Fruit fly (Drosophila melanogaster) ovary, adult (tissue): ENCODE results near the gene Graf.

ENCODE experiments used
- CG17801 ChIP-seq: fragments of 200-800 bp; optimal IDR thresholded peaks from 2 replicates; lab custom pipeline; 2019; ENCODE audit warnings: missing biosample characterization, mild to moderate bottlenecking, missing genetic modification characterization, moderate library complexity; ENCODE audit not compliant: partially characterized antibody

The Graf gene

DNA sequence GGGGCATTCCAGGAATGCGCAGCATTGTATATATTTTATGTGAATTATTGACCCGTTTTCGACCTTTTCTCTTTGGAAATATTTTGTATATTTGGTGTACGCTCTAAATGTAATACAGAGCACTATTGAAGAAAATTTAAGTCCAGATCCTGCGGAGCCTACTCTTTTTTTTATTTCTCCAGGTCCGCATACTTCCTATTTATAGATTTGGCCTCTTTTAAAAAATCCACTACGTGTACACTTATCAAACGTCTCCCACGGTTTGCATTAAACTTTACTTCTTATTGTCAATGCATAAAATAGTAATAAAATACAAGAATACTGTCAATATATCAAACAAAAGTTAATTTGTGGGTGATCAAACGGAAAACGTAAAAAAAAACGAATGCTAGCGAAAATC lies 23.1 kb upstream of the Graf start, which contains the start of gene Efhc1.1:
TSS of gene Efhc1.1 (minus strand) at position 101 of the 400 bp plus-strand sequence.
- TF ChIP-seq CG17801 (GFP tag; lab: Kevin White, UChicago): no peak

DNA sequence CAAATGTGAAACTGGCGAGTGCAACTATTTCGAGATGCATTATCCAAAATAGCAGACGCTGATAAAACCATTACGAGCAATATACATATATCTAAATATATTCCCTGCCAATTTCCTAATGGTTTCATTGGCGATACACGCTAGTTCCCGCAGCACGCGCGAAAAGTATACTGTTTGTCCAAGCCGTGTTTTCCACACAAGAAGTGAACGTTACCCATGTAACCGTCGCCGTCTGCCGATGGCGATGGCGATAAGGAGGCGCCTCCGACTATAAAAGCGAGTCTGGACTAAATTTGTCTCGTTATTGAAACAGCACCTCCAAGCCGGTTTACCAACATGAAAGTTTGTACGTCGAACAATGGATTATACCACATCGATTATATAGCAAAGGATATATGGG lies 18.3 kb upstream of the Graf start, which contains the start of gene CG43673:
TSS of gene CG43673 (plus strand) at position 301 of the 400 bp plus-strand sequence.
- no peak for TF ChIP-seq CG17801 (GFP tag; lab: Kevin White, UChicago)

DNA sequence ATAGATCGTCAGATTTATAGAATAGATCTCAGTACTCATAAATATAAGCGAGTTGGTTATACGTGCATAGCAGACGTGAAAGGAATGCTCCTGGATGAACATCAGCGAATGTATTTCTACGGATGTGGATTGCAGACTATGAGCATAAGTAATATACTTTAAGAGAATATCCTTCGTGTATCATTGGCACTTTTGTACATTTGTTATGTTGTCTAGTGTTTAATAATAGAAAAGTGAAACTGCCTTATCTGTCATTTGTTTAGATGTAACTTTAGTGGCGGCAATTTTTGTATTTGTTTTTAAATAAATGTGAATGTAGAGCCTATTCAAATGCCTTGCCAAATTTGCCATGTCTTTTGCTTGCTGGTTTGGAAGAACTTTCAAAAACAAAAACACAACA lies 12.1 kb upstream of the Graf start, which contains the start of gene CG43672:
TSS of gene CG43672 (plus strand) at position 301 of the 400 bp plus-strand sequence.
- no peak for TF ChIP-seq CG17801 (GFP tag; lab: Kevin White, UChicago)

DNA sequence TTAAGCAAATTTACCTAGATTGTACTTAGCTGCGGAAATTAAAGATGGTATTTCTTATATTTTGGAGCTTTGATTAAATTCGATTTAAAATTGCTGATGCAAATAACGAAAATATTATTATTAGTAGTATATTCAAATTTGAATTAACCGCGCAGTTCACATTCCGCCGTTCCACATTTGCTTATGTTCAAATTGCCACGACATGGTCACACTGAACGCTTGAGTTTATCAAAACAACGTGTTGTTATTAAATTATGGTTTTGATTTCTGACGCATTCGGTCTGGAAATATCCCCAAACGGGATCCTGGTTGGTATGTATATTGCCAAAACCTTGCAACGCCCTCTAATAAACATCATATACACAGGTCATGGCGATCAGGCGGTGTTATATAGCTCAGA lies 8.9 kb upstream of the Graf start, which contains the start of gene CG33172:
TSS of gene CG33172 (plus strand) at position 208 of the 400 bp plus-strand sequence.
- TF ChIP-seq CG17801 (GFP tag; lab: Kevin White, UChicago): no peak

DNA sequence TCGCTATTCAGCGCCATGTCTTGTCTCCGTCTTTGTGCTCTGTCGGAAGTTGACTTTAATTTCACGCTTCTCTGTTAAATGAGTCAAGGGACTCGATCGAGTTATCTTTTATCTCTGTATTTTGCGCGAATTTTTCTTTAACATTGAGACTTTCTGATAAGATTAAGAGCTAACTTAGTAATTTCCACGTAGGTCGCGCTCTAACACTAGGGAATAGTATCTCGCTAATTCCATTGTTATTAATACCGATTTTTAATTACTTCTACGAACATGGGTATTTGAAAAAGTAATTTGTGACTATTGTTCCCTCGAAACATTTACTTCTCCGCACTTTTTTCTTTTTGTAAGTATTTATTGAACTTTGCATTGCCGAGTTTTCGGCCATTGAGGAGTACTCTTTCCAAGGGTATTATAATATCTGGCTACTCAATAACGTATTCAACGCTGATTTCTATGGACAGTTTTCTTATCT lies 5.9 kb upstream of the Graf start, which contains the start of gene CG8952:
TSS of gene CG8952 (minus strand) at position 51 of the 472 bp plus-strand sequence.
- no peak for TF ChIP-seq CG17801 (GFP tag; lab: Kevin White, UChicago)

DNA sequence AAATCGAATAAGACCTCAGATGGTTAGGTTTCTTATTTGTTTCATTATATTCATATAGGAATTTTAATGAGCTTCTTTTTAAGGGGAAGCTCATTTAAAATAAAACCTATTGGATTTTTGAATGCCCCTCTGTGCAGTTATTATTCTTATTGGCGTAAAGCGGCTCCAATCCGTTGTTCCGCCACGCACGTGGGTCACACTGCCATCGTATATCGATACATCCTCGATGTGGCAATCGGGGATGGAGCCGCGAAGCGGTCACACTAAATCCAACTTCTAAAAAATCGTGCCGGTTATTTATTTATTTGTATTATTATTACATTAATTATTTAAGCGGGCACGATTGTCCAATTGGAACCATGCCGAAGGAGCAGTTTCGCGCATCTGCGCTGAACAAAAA lies 2.2 kb upstream of the Graf start, which contains the start of gene Polr3A:
TSS of gene Polr3A (plus strand) at position 234 of the 400 bp plus-strand sequence.
- TF ChIP-seq CG17801 (GFP tag; lab: Kevin White, UChicago): no peak

DNA sequence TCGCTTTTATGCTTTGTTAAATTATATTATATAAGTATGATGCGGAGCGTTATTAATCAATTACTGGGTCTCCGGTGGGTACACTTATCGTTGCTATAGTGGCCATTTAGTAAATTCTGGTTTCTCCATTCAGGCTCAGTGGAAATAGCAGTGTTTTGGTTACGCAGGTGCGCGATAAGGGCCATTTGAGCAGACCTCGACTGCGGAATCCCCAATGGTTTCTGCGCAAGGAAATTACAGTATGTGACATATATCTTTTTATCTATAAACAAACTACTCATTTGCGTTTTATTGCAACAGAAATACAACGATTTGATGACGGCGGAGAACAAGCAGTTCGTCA lies 736 bp upstream of the Graf start:
- TF ChIP-seq CG17801 (GFP tag; lab: Kevin White, UChicago): no peak

DNA sequence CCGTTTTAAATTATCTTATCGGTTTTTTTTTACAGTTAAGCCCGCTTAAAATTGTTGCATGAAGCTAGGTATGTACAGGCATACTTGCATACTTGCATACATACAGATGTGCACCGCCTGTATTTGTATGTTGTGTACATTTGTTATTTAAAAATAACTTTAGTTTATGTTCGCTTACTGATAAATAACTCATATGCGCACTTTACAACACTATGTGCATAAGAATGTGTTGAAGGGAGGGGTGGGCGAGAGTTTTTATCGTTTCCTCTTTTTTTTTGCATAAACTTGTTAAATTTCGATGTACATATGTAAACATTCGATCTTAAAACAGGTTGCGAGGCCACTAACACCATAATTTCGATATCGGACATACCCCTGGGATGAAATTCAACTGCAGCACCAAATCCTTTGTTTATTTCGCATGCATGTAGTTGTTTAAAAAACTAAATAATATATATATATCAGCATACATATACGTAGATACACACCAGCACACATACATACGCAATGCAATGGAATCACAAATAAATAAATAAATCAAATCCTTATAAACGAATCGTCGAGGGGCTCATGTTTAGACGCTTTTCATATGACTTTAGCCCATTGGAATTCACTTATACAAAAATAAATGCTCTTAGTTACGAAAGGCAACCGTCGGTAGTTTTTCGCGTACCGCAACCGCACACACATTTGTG lies 634 bp downstream of the Graf start:
- TF ChIP-seq CG17801 (GFP tag; lab: Kevin White, UChicago): peak; percentile 1

DNA sequence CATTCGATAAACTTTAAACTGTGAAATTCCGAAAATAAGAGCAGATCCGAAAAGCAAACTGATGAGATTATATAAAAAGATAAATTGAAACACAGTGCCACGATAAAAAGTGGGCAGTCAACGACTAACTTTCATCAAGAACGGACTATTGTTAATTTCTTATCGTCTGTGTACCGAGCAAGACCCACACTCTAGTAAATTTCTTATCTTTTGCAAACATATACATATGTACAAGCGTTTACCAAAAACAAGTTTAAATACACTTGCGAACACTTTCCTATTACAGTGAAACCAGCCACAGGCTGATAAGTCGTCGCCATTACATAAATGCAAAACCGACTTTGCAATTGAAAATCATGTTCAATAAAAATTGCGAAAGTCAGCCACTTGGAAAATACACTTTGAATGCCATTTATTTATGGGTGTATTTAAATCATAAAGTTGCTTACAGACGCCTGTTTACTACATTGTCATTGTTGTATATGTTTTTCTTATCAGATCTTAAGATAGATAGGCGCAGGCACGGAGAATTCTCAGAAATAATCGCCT lies 1.8 kb downstream of the Graf start:
- no peak for TF ChIP-seq CG17801 (GFP tag; lab: Kevin White, UChicago)

DNA sequence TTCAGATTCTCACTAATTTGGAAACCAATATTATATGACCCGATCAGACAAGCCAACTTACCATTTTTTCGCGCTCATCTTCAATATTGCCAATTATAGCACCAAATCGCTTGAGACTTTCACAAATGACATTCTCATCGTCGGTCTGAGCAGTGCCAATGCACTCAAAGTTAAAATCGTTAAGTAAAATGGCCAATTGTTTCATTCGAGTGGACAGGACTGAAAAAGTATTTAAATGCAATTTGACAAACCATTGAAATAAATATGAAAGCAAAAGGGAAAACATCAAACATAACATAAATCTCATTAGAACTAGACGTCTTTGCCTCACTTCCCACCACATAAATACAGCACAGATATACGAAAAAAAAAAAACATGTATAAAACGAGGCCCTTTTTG lies 4.5 kb downstream of the Graf start, which contains the start of gene CG8260:
TSS of gene CG8260 (plus strand) at position 301 of the 400 bp plus-strand sequence.
- no peak for TF ChIP-seq CG17801 (GFP tag; lab: Kevin White, UChicago)

DNA sequence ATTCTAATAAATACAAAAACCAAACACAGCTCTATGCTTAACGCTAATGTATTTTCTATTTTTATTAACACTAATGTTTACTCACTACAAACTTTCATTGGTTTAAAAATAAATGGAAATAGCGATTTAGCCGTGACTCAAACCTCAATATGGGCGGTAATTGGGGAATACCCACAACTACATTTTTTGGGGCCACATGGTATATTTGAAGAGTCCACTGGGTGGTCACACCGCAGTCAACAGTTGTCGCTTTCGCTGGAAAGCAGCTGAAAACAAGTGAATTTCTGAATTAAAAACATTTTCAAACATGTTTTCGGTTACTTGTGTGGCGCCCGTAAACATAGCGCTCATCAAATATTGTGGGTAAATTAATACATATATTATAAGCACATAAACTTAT lies 11.6 kb downstream of the Graf start, which contains the start of gene Mvd:
TSS of gene Mvd (plus strand) at position 222 of the 400 bp plus-strand sequence.
- peak; percentile 52 for TF ChIP-seq CG17801 (GFP tag; lab: Kevin White, UChicago)

DNA sequence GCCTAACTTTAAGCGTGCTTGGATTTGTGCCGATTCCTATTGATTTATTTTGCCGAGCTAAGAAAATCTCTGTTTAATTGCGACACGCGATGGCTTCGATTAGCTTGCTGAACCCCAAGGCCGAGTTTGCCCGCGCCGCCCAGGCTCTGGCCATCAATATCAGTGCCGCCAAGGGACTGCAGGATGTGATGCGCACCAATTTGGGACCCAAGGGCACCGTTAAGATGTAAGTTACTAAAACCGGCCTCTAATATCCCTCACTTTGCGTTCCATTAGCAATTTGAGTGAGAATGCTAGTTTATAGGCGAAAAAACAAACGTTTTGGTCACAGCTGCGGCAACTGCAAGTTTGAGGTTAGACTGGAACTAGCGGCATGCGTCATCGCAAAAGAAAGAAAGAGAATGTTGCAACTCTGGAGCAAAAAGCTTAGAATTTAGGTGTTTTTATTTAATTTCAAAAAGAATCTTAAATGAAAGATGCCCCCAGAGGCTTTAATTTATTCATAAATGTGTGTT lies 13.8 kb downstream of the Graf start:
- no peak for TF ChIP-seq CG17801 (GFP tag; lab: Kevin White, UChicago)

DNA sequence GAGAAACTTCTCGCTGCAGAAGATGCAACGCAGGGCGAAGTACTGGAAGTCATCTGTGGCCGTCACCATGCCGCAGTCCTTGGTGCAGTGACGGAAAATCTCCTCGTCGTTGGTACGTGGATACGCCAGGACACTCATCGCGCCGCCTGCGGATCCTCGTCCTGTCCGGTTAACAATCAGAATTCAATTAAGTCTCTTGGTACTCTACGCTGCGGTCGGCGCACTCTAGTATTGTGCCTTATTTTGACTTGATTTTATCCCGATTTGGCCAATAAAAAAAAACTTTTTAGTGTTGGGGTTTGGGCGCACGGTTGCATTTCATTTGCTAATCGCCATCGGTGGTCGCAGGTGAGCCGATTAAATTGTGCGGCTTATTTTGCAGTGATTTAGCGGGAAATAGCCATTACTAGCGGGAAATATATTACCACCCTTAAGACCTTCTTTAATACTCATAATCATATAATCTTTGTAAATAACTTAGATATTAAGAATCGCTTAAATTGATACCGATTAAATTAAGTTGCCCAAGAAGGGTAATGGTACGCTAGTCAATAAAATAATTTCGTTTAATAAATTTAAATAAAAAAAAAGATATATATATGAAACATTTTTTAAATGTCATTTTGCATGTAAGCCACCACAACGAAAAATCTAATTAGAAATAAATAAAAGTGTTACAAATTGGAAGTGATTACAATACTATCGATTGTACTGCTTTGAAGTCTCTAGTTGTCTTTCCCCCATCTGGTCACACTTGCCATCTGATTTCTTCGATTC lies 14.4 kb downstream of the Graf start, which contains the start of the genes CG8944 and CCT6:
TSS of gene CG8944 (minus strand) at position 327 of the 777 bp plus-strand sequence.
TSS of gene CCT6 (plus strand) at position 744 of the 777 bp plus-strand sequence.
- peak; percentile 8 for TF ChIP-seq CG17801 (GFP tag; lab: Kevin White, UChicago)

DNA sequence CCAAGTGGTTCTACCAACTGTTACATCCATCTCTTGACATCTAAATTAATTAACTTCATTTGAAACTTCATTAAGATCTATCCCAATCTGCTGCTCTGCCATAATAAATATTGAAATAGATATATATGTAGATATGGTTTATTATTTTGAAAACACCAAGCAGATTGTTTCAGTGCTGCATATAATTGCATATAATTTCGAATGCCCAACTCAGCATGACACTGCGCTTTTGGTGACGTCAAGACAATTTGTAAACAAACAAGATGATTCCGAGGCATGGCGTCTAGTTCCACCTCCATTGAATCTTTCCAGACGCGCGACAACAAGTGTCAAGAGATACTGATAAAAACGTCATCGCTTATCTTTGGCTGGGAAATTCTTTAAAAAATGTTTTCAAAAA lies 19.7 kb downstream of the Graf start:
- TF ChIP-seq CG17801 (GFP tag; lab: Kevin White, UChicago): no peak
